Fruit fly (Drosophila melanogaster) whole organism, embryonic: ENCODE measurements around the gene CG14352.
A peak's percentile ranks its signal among the peaks of the same experiment; 100 is the strongest.

ENCODE experiments used
- Aef1 ChIP-seq: fragments of 200-800 bp; sonication (Bioruptor generic); IDR thresholded peaks from 3 replicates; pipeline ENCODE4 v1.3.6; 2022; ENCODE audit warnings: missing biosample characterization, missing genetic modification characterization
- Atf-2 ChIP-seq: fragments of 200-800 bp; sonication (Bioruptor generic); optimal IDR thresholded peaks from 2 replicates; lab custom pipeline; 2016; ENCODE audit warnings: missing biosample characterization, missing genetic modification characterization
- CG10462 ChIP-seq: fragments of 200-800 bp; sonication (Bioruptor generic); optimal IDR thresholded peaks from 2 replicates; lab custom pipeline; 2016; ENCODE audit warnings: missing biosample characterization, missing genetic modification characterization
- CG11093 ChIP-seq: fragments of 200-800 bp; sonication (Bioruptor generic); IDR thresholded peaks from 3 replicates; pipeline ENCODE4 v1.3.6; 2022; ENCODE audit warnings: missing biosample characterization, missing genetic modification characterization
- CG11504 ChIP-seq: fragments of 200-800 bp; sonication (Bioruptor generic); optimal IDR thresholded peaks from 3 replicates; lab custom pipeline; 2019; ENCODE audit warnings: missing biosample characterization, mild to moderate bottlenecking, missing genetic modification characterization, moderate library complexity
- CG12155 ChIP-seq: fragments of 200-800 bp; sonication (Bioruptor generic); optimal IDR thresholded peaks from 3 replicates; lab custom pipeline; 2016; ENCODE audit warnings: missing biosample characterization, missing genetic modification characterization
- CG13287 ChIP-seq: fragments of 200-800 bp; sonication (Bioruptor generic); IDR thresholded peaks from 2 replicates; pipeline ENCODE4 v1.3.6; 2022; ENCODE audit warnings: missing biosample characterization, missing genetic modification characterization; ENCODE audit not compliant: partially characterized antibody
- CG14014 ChIP-seq: fragments of 200-800 bp; sonication (Bioruptor generic); IDR thresholded peaks from 2 replicates; pipeline ENCODE4 v1.3.6; 2022; ENCODE audit warnings: missing biosample characterization, missing genetic modification characterization
- CG15073 ChIP-seq: fragments of 200-800 bp; sonication (Bioruptor generic); optimal IDR thresholded peaks from 2 replicates; lab custom pipeline; 2016; ENCODE audit warnings: missing biosample characterization, missing genetic modification characterization
- CG1529 ChIP-seq: fragments of 200-800 bp; sonication (Bioruptor generic); optimal IDR thresholded peaks from 3 replicates; lab custom pipeline; 2018; ENCODE audit warnings: missing biosample characterization, missing genetic modification characterization
- CG16779 ChIP-seq: fragments of 200-800 bp; sonication (Bioruptor generic); IDR thresholded peaks from 2 replicates; pipeline ENCODE4 v1.3.6; 2022; ENCODE audit warnings: missing biosample characterization, missing genetic modification characterization
- CG17568 ChIP-seq: fragments of 200-800 bp; sonication (Bioruptor generic); optimal IDR thresholded peaks from 2 replicates; lab custom pipeline; 2018; ENCODE audit warnings: missing biosample characterization, mild to moderate bottlenecking, missing genetic modification characterization, moderate library complexity
- CG1792 ChIP-seq: fragments of 200-800 bp; sonication (Bioruptor generic); optimal IDR thresholded peaks from 2 replicates; lab custom pipeline; 2016; ENCODE audit warnings: missing biosample characterization, missing genetic modification characterization
- CG18011 ChIP-seq: fragments of 200-800 bp; sonication (Bioruptor generic); optimal IDR thresholded peaks from 2 replicates; lab custom pipeline; 2017; ENCODE audit warnings: missing biosample characterization, missing genetic modification characterization, mild to moderate bottlenecking, moderate library complexity, missing genotype
- CG4617 ChIP-seq: fragments of 200-800 bp; sonication (Bioruptor generic); optimal IDR thresholded peaks from 3 replicates; lab custom pipeline; 2016; ENCODE audit warnings: missing biosample characterization, missing genetic modification characterization, borderline replicate concordance
- CG4854 ChIP-seq: fragments of 200-800 bp; sonication (Bioruptor generic); optimal IDR thresholded peaks from 2 replicates; lab custom pipeline; 2016; ENCODE audit warnings: missing biosample characterization, missing genetic modification characterization, inconsistent platforms
- CG6272 ChIP-seq: fragments of 200-800 bp; sonication (Bioruptor generic); IDR thresholded peaks from 2 replicates; pipeline ENCODE4 v1.3.6; 2022; ENCODE audit warnings: missing biosample characterization, missing genetic modification characterization
- CG6683 ChIP-seq: fragments of 200-800 bp; sonication (Bioruptor generic); optimal IDR thresholded peaks from 2 replicates; lab custom pipeline; 2017; ENCODE audit warnings: missing biosample characterization, mild to moderate bottlenecking, missing genetic modification characterization, missing genetic modification reagents
- CG8290 ChIP-seq, 3 experiments: fragments of 200-800 bp; sonication (Bioruptor generic); optimal IDR thresholded peaks; 2 replicates each; lab custom pipeline; 2016 to 2019; ENCODE audit warnings: missing biosample characterization in 3 of 3, missing genetic modification characterization in 3 of 3, mild to moderate bottlenecking in 2 of 3, moderate library complexity in 1 of 3
- CTCF ChIP-seq: fragments of 200-800 bp; sonication (Bioruptor generic); optimal IDR thresholded peaks from 2 replicates; lab custom pipeline; 2017; ENCODE audit warnings: missing biosample characterization, mild to moderate bottlenecking, missing genetic modification characterization, moderate library complexity
- D19A ChIP-seq: fragments of 200-800 bp; optimal IDR thresholded peaks from 3 replicates; lab custom pipeline; 2019; ENCODE audit warnings: missing biosample characterization, mild to moderate bottlenecking, missing genetic modification characterization, moderate library complexity
- HmgZ ChIP-seq: fragments of 200-800 bp; sonication (Bioruptor generic); optimal IDR thresholded peaks from 2 replicates; lab custom pipeline; 2018; ENCODE audit warnings: missing biosample characterization, mild to moderate bottlenecking, missing genetic modification characterization
- Hr39 ChIP-seq: fragments of >200 bp; optimal IDR thresholded peaks from 2 replicates; lab custom pipeline; 2017
- NfI ChIP-seq: fragments of 200-800 bp; sonication (Bioruptor generic); optimal IDR thresholded peaks from 3 replicates; lab custom pipeline; 2018; ENCODE audit warnings: missing biosample characterization, mild to moderate bottlenecking, missing genetic modification characterization, moderate library complexity
- Sox102F ChIP-seq: fragments of 200-800 bp; sonication (Bioruptor generic); optimal IDR thresholded peaks from 2 replicates; lab custom pipeline; 2018; ENCODE audit warnings: missing biosample characterization, mild to moderate bottlenecking, missing genetic modification characterization, moderate library complexity
- Taf1 ChIP-seq: fragments of 200-800 bp; sonication (Bioruptor generic); IDR thresholded peaks from 2 replicates; pipeline ENCODE4 v1.3.6; 2022; ENCODE audit warnings: missing biosample characterization, missing genetic modification characterization
- Usf ChIP-seq: fragments of 200-800 bp; sonication (Bioruptor generic); optimal IDR thresholded peaks from 2 replicates; lab custom pipeline; 2017; ENCODE audit warnings: missing genotype, missing biosample characterization, missing genetic modification characterization
- abd-A ChIP-seq: fragments of 200-800 bp; sonication (Bioruptor generic); optimal IDR thresholded peaks from 3 replicates; lab custom pipeline; 2019; ENCODE audit warnings: missing biosample characterization, mild to moderate bottlenecking, missing genetic modification characterization, moderate library complexity
- bab2 ChIP-seq: fragments of 200-800 bp; sonication (Bioruptor generic); optimal IDR thresholded peaks from 2 replicates; lab custom pipeline; 2016; ENCODE audit warnings: missing biosample characterization, missing genetic modification characterization
- bigmax ChIP-seq: fragments of 200-800 bp; sonication (Bioruptor generic); optimal IDR thresholded peaks from 2 replicates; lab custom pipeline; 2018; ENCODE audit warnings: missing biosample characterization, mild to moderate bottlenecking, missing genetic modification characterization
- chm ChIP-seq: fragments of 200-800 bp; sonication (Bioruptor generic); IDR thresholded peaks from 2 replicates; pipeline ENCODE4 v1.3.6; 2022; ENCODE audit warnings: missing biosample characterization, missing genetic modification characterization
- dm ChIP-seq: fragments of 200-800 bp; sonication (Bioruptor generic); optimal IDR thresholded peaks from 3 replicates; lab custom pipeline; 2016; ENCODE audit warnings: missing biosample characterization, missing genetic modification characterization
- dmrt99B ChIP-seq: fragments of 200-800 bp; sonication (Bioruptor generic); optimal IDR thresholded peaks from 2 replicates; lab custom pipeline; 2018; ENCODE audit warnings: missing biosample characterization, mild to moderate bottlenecking, missing genetic modification characterization, moderate library complexity
- exex ChIP-seq: fragments of 200-800 bp; sonication (Bioruptor generic); optimal IDR thresholded peaks from 4 replicates; lab custom pipeline; 2018; ENCODE audit warnings: missing biosample characterization, mild to moderate bottlenecking, missing genetic modification characterization, moderate library complexity
- fru ChIP-seq: fragments of >200 bp; optimal IDR thresholded peaks from 2 replicates; lab custom pipeline; 2017
- ftz-f1 ChIP-seq: fragments of 200-800 bp; sonication (Bioruptor generic); optimal IDR thresholded peaks from 2 replicates; lab custom pipeline; 2016; ENCODE audit warnings: missing biosample characterization, missing genetic modification characterization
- gsb-n ChIP-seq: fragments of 200-800 bp; sonication (Bioruptor generic); optimal IDR thresholded peaks from 3 replicates; lab custom pipeline; 2018; ENCODE audit warnings: missing biosample characterization, mild to moderate bottlenecking, missing genetic modification characterization
- gt ChIP-seq: fragments of 200-800 bp; sonication (Bioruptor generic); IDR thresholded peaks from 2 replicates; pipeline ENCODE4 v1.3.6; 2022; ENCODE audit warnings: missing biosample characterization, missing genetic modification characterization
- ham ChIP-seq: fragments of 200-800 bp; sonication (Bioruptor generic); IDR thresholded peaks from 2 replicates; pipeline ENCODE4 v1.3.6; 2022; ENCODE audit warnings: missing biosample characterization, missing genetic modification characterization
- hth ChIP-seq: fragments of >200 bp; optimal IDR thresholded peaks from 2 replicates; lab custom pipeline; 2017; ENCODE audit warnings: inconsistent platforms
- kay ChIP-seq: fragments of 200-800 bp; sonication (Bioruptor generic); optimal IDR thresholded peaks from 2 replicates; lab custom pipeline; 2016; ENCODE audit warnings: missing biosample characterization, missing genetic modification characterization
- lov ChIP-seq, 2 experiments: fragments of 200-800 bp in 1 of 2; fragments of >200 bp in 1 of 2; sonication (Bioruptor generic) in 1 of 2; IDR thresholded peaks in 1 of 2; optimal IDR thresholded peaks in 1 of 2; 2 replicates in 1 of 2; 3 replicates in 1 of 2; pipeline versions ENCODE4 v1.3.6 to Lab custom; 2017 to 2022; ENCODE audit warnings: missing biosample characterization in 1 of 2, missing genetic modification characterization in 1 of 2
- phol ChIP-seq: fragments of 200-800 bp; sonication (Bioruptor generic); optimal IDR thresholded peaks from 3 replicates; lab custom pipeline; 2018; ENCODE audit warnings: missing biosample characterization, mild to moderate bottlenecking, missing genetic modification characterization, moderate library complexity
- pita ChIP-seq: fragments of 200-800 bp; sonication (Bioruptor generic); optimal IDR thresholded peaks from 2 replicates; lab custom pipeline; 2017; ENCODE audit warnings: missing biosample characterization, mild to moderate bottlenecking, missing genetic modification characterization
- seq ChIP-seq: fragments of 200-800 bp; sonication (Bioruptor generic); IDR thresholded peaks from 2 replicates; pipeline ENCODE4 v1.3.6; 2022; ENCODE audit warnings: missing biosample characterization, missing genetic modification characterization
- sima ChIP-seq: fragments of 200-800 bp; sonication (Bioruptor generic); optimal IDR thresholded peaks from 2 replicates; lab custom pipeline; 2016; ENCODE audit warnings: missing biosample characterization, missing genetic modification characterization
- sob ChIP-seq: fragments of 200-800 bp; sonication (Bioruptor generic); IDR thresholded peaks from 2 replicates; pipeline ENCODE4 v1.3.6; 2022; ENCODE audit warnings: missing biosample characterization, missing genetic modification characterization
- sr ChIP-seq: fragments of 200-800 bp; sonication (Bioruptor generic); IDR thresholded peaks from 3 replicates; pipeline ENCODE4 v1.3.6; 2022; ENCODE audit warnings: missing biosample characterization, missing genetic modification characterization
- stc ChIP-seq: fragments of 200-800 bp; sonication (Bioruptor generic); IDR thresholded peaks from 2 replicates; pipeline ENCODE4 v1.3.6; 2022; ENCODE audit warnings: missing biosample characterization, missing genetic modification characterization
- toy ChIP-seq: fragments of 200-800 bp; sonication (Bioruptor generic); IDR thresholded peaks from 2 replicates; pipeline ENCODE4 v1.3.6; 2022; ENCODE audit warnings: missing biosample characterization, missing genetic modification characterization
- trh ChIP-seq: fragments of 200-800 bp; sonication (Bioruptor generic); optimal IDR thresholded peaks from 2 replicates; lab custom pipeline; 2016; ENCODE audit warnings: missing biosample characterization, missing genetic modification characterization
- unpg ChIP-seq: fragments of 200-800 bp; sonication (Bioruptor generic); optimal IDR thresholded peaks from 3 replicates; lab custom pipeline; 2018; ENCODE audit warnings: missing biosample characterization, mild to moderate bottlenecking, missing genetic modification characterization, moderate library complexity

Gene CG14352

DNA sequence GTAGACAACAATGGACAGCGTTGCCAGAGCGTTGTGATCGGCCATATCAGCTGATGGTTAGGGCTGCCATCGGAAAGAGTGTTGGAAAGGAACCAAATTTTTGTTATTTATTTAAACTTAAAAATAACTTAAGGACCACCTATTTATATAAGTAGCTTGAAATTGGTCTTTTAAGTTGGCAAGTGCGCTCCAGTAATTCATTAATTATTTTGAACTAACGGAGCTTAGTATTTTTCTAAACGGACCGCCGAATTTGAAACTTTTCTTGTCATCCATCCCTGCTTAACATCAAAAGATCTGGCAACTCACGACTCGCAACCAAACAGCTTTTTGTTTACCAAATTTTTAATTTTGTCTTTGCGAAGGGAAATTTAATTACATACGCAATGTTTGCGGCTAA lies at the start of gene CG14352, which contains the start of gene Rab3GAP1 (continued):
- peak; percentile 88 for TF ChIP-seq CG4617 (GFP tag; lab: Kevin White, UChicago)
- TF ChIP-seq chm (GFP tag; lab: Robert Waterston, UW) = no peak
- TF ChIP-seq CG13287 = peak; percentile 68
- peak; percentile 51 for TF ChIP-seq seq
- TF ChIP-seq trh (GFP tag; lab: Kevin White, UChicago) = peak; percentile 32
- TF ChIP-seq unpg (GFP tag; lab: Kevin White, UChicago) = peak; percentile 85
- TF ChIP-seq stc (GFP tag; lab: Robert Waterston, UW) = peak; percentile 53; the same call in 1 of the 2 replicates
- TF ChIP-seq sr (GFP tag; lab: Robert Waterston, UW) = no peak
- TF ChIP-seq ftz-f1 (GFP tag; lab: Kevin White, UChicago) = no peak
- peak; percentile 89 for TF ChIP-seq NfI (GFP tag; lab: Kevin White, UChicago)
- no peak for TF ChIP-seq lov (optimal IDR thresholded peaks at IDR 0.05; lab: Kevin White, UChicago)
- TF ChIP-seq lov (GFP tag; IDR thresholded peaks at IDR 0.05; lab: Robert Waterston, UW) = 0 out of 3 replicates have a peak, but pooled peaks have one; percentile 28
- TF ChIP-seq sima = peak; percentile 29
- TF ChIP-seq CG18011 (GFP tag; lab: Kevin White, UChicago) = peak; percentile 83
- peak; percentile 65 for TF ChIP-seq gsb-n
- no peak for TF ChIP-seq kay
- TF ChIP-seq phol (tag; lab: Kevin White, UChicago) = peak; percentile 95
- TF ChIP-seq Taf1 (GFP tag; lab: Robert Waterston, UW) = peak; percentile 77
- TF ChIP-seq CG10462 (GFP tag; lab: Kevin White, UChicago) = peak; percentile 80
- peak; percentile 43; the same call in 1 of the 2 replicates for TF ChIP-seq toy (GFP tag; lab: Robert Waterston, UW)
- peak; percentile 82 for TF ChIP-seq CG6272 (GFP tag; lab: Robert Waterston, UW)
- peak; percentile 50 for TF ChIP-seq CG6683
- peak; percentile 87 for TF ChIP-seq Sox102F (GFP tag; lab: Kevin White, UChicago)
- no peak for TF ChIP-seq CG8290 (GFP tag; optimal IDR thresholded peaks at IDR 0.05; lab: Kevin White, UChicago)
- TF ChIP-seq CG8290 (tag; optimal IDR thresholded peaks at IDR 0.05; lab: Kevin White, UChicago) = peak in 1 of 2 experiments; percentile 56
- TF ChIP-seq CG14014 (GFP tag; lab: Robert Waterston, UW) = peak; percentile 83
- TF ChIP-seq sob (GFP tag; lab: Robert Waterston, UW) = peak; percentile 90
- TF ChIP-seq CG4854 (GFP tag; lab: Kevin White, UChicago) = peak; percentile 81
- TF ChIP-seq ham (GFP tag; lab: Robert Waterston, UW) = 0 out of 2 replicates have a peak, but pooled peaks have one; percentile 16
- TF ChIP-seq Hr39 = no peak
- peak; percentile 86 for TF ChIP-seq CG11504 (tag; lab: Kevin White, UChicago)
- no peak for TF ChIP-seq bigmax (GFP tag; lab: Kevin White, UChicago)
- TF ChIP-seq bab2 (GFP tag; lab: Kevin White, UChicago) = peak; percentile 91
- TF ChIP-seq dm (GFP tag; lab: Kevin White, UChicago) = peak; percentile 63
- TF ChIP-seq abd-A (tag; lab: Kevin White, UChicago) = no peak
- TF ChIP-seq exex = no peak
- no peak for TF ChIP-seq dmrt99B (tag; lab: Kevin White, UChicago)
- no peak for TF ChIP-seq hth (lab: Kevin White, UChicago)
- peak; percentile 67 for TF ChIP-seq CG1529
- peak; percentile 87 for TF ChIP-seq HmgZ
- no peak for TF ChIP-seq CG17568 (GFP tag; lab: Kevin White, UChicago)
- no peak for TF ChIP-seq fru (lab: Kevin White, UChicago)
- TF ChIP-seq CG11093 (GFP tag; lab: Robert Waterston, UW) = peak; percentile 47; the same call in 1 of the 3 replicates
- TF ChIP-seq gt (GFP tag; lab: Robert Waterston, UW) = peak; percentile 62
- TF ChIP-seq D19A (tag; lab: Kevin White, UChicago) = no peak
- peak; percentile 88 for TF ChIP-seq CG12155
- no peak for TF ChIP-seq pita (GFP tag; lab: Kevin White, UChicago)
- peak; percentile 64 for TF ChIP-seq Usf (GFP tag; lab: Kevin White, UChicago)
- TF ChIP-seq CG1792 (GFP tag; lab: Kevin White, UChicago) = peak; percentile 77
- TF ChIP-seq CTCF = no peak
- TF ChIP-seq CG16779 = peak; percentile 78; the same call in 1 of the 2 replicates
- peak; percentile 68 for TF ChIP-seq Atf-2 (GFP tag; lab: Kevin White, UChicago)
- peak; percentile 50 for TF ChIP-seq CG15073 (GFP tag; lab: Kevin White, UChicago)
- peak; percentile 86 for TF ChIP-seq Aef1 (GFP tag; lab: Robert Waterston, UW)
